Worm (Caenorhabditis elegans) whole organism, young adult: ENCODE results near the gene mtpn-1.

Experiments used
- B0035.1 ChIP-seq: sonication (generic microtip); optimal IDR thresholded peaks from 2 replicates; lab custom pipeline; 2016; ENCODE audit warnings: missing genetic modification characterization, mild to moderate bottlenecking, missing compliant biosample characterization, missing genotype, missing genetic modification reagents
- F10E7.11 ChIP-seq: sonication (generic microtip); optimal IDR thresholded peaks from 2 replicates; lab custom pipeline; 2017; ENCODE audit warnings: mild to moderate bottlenecking, missing genetic modification characterization, moderate library complexity, missing compliant biosample characterization
- F49E8.2 ChIP-seq: sonication (generic microtip); optimal IDR thresholded peaks from 3 replicates; lab custom pipeline; 2017; ENCODE audit warnings: missing genetic modification characterization, mild to moderate bottlenecking, missing compliant biosample characterization, antibody characterized with exemption, moderate library complexity; ENCODE audit not compliant: insufficient read depth
- F52B5.7 ChIP-seq: sonication (generic microtip); optimal IDR thresholded peaks from 2 replicates; lab custom pipeline; 2016; ENCODE audit warnings: mild to moderate bottlenecking, missing genetic modification characterization, missing compliant biosample characterization
- K12H6.12 ChIP-seq: fragments of 200-800 bp; sonication (Bioruptor generic); optimal IDR thresholded peaks from 2 replicates; lab custom pipeline; 2018; ENCODE audit warnings: mild to moderate bottlenecking, missing genetic modification characterization, missing compliant biosample characterization
- T07F8.4 ChIP-seq: sonication (generic microtip); optimal IDR thresholded peaks from 2 replicates; lab custom pipeline; 2016; ENCODE audit warnings: mild to moderate bottlenecking, missing genetic modification characterization, moderate library complexity, missing compliant biosample characterization
- Y53G8AR.9 ChIP-seq: fragments of 200-800 bp; sonication (Bioruptor generic); conservative IDR thresholded peaks from 2 replicates; pipeline ENCODE4 v1.3.6; 2022; ENCODE audit warnings: missing genetic modification reagents, missing genetic modification characterization, missing compliant biosample characterization
- Y56A3A.18 ChIP-seq: fragments of 200-800 bp; sonication (Bioruptor generic); IDR thresholded peaks from 2 replicates; pipeline ENCODE4 v1.3.6; 2022; ENCODE audit warnings: missing genetic modification reagents, missing genetic modification characterization, missing compliant biosample characterization
- ZK185.1 ChIP-seq: sonication (generic microtip); optimal IDR thresholded peaks from 2 replicates; lab custom pipeline; 2016; ENCODE audit warnings: mild to moderate bottlenecking, missing genetic modification characterization, missing compliant biosample characterization; ENCODE audit not compliant: poor library complexity, severe bottlenecking
- akir-1 ChIP-seq: fragments of 200-800 bp; sonication (Bioruptor generic); optimal IDR thresholded peaks from 2 replicates; lab custom pipeline; 2018; ENCODE audit warnings: mild to moderate bottlenecking, missing genetic modification characterization, moderate library complexity, missing compliant biosample characterization
- ama-1 ChIP-seq, 3 experiments: fragments of 150-350 bp in 1 of 3; sonication (generic microtip) in 2 of 3; optimal IDR thresholded peaks; 2 replicates each; lab custom pipeline; 2014 to 2018; ENCODE audit warnings: missing biosample characterization in 2 of 3, missing genetic modification characterization in 2 of 3, missing genetic modification reagents in 2 of 3
- attf-5 ChIP-seq: fragments of 200-800 bp; sonication (Bioruptor generic); optimal IDR thresholded peaks from 2 replicates; lab custom pipeline; 2018; ENCODE audit warnings: mild to moderate bottlenecking, missing genetic modification characterization, missing compliant biosample characterization
- attf-6 ChIP-seq: fragments of 200-800 bp; sonication (Bioruptor generic); IDR thresholded peaks from 2 replicates; pipeline ENCODE4 v1.3.6; 2022; ENCODE audit warnings: missing genetic modification reagents, missing genetic modification characterization, missing compliant biosample characterization
- bed-2 ChIP-seq: fragments of 200-800 bp; sonication (Bioruptor generic); IDR thresholded peaks from 2 replicates; pipeline ENCODE4 v1.3.6; 2022; ENCODE audit warnings: missing genetic modification reagents, missing genetic modification characterization, missing compliant biosample characterization
- ccch-3 ChIP-seq: fragments of 200-800 bp; sonication (Bioruptor generic); optimal IDR thresholded peaks from 2 replicates; lab custom pipeline; 2018; ENCODE audit warnings: mild to moderate bottlenecking, missing genetic modification characterization, missing compliant biosample characterization
- ceh-40 ChIP-seq: fragments of 200-800 bp; sonication (Bioruptor generic); IDR thresholded peaks from 2 replicates; pipeline ENCODE4 v1.3.6; 2022; ENCODE audit warnings: missing genetic modification characterization, missing compliant biosample characterization
- dpff-1 ChIP-seq: sonication (generic microtip); optimal IDR thresholded peaks from 2 replicates; lab custom pipeline; 2017; ENCODE audit warnings: mild to moderate bottlenecking, missing genetic modification characterization, missing compliant biosample characterization
- dpl-1 ChIP-seq: fragments of 150-350 bp; optimal IDR thresholded peaks from 2 replicates; lab custom pipeline; 2014; ENCODE audit warnings: missing biosample characterization, missing genetic modification reagents, missing genetic modification characterization
- ets-4 ChIP-seq: fragments of 200-800 bp; sonication (Bioruptor generic); optimal IDR thresholded peaks from 2 replicates; lab custom pipeline; 2018; ENCODE audit warnings: mild to moderate bottlenecking, missing genetic modification characterization, missing compliant biosample characterization
- hlh-26 ChIP-seq: fragments of 200-800 bp; sonication (Bioruptor generic); conservative IDR thresholded peaks from 2 replicates; pipeline ENCODE4 v1.3.6; 2022; ENCODE audit warnings: missing genetic modification reagents, missing genetic modification characterization, missing compliant biosample characterization
- hmg-1.2 ChIP-seq: fragments of 200-800 bp; sonication (Bioruptor generic); IDR thresholded peaks from 2 replicates; pipeline ENCODE4 v1.3.6; 2022; ENCODE audit warnings: missing genetic modification reagents, missing genetic modification characterization, missing compliant biosample characterization
- hrde-1 ChIP-seq: sonication (generic microtip); optimal IDR thresholded peaks from 2 replicates; lab custom pipeline; 2016; ENCODE audit warnings: missing genetic modification characterization, mild to moderate bottlenecking, missing compliant biosample characterization, moderate library complexity, missing genotype, missing genetic modification reagents, borderline replicate concordance
- hsf-1 ChIP-seq: fragments of 200-800 bp; sonication (Bioruptor generic); IDR thresholded peaks from 2 replicates; pipeline ENCODE4 v1.3.6; 2022; ENCODE audit warnings: missing genetic modification reagents, missing genetic modification characterization, missing compliant biosample characterization
- lin-26 ChIP-seq: fragments of 200-800 bp; sonication (Bioruptor generic); IDR thresholded peaks from 2 replicates; pipeline ENCODE4 v1.3.6; 2022; ENCODE audit warnings: missing genetic modification reagents, missing genetic modification characterization, missing compliant biosample characterization
- lin-35 ChIP-seq, 3 experiments: fragments of 150-350 bp in 2 of 3; sonication (generic microtip) in 1 of 3; optimal IDR thresholded peaks; 2 replicates each; lab custom pipeline; 2014 to 2018; ENCODE audit warnings: missing biosample characterization in 3 of 3, missing genetic modification characterization in 3 of 3, missing genetic modification reagents in 3 of 3
- lin-40 ChIP-seq: sonication (generic microtip); optimal IDR thresholded peaks from 2 replicates; lab custom pipeline; 2016; ENCODE audit warnings: missing genetic modification characterization, mild to moderate bottlenecking, missing compliant biosample characterization, missing genotype, missing genetic modification reagents
- lin-54 ChIP-seq: fragments of 200-800 bp; sonication (Bioruptor generic); optimal IDR thresholded peaks from 2 replicates; lab custom pipeline; 2018; ENCODE audit warnings: mild to moderate bottlenecking, missing genetic modification characterization, missing compliant biosample characterization
- nfya-1 ChIP-seq: sonication (generic microtip); optimal IDR thresholded peaks from 2 replicates; lab custom pipeline; 2017; ENCODE audit warnings: antibody characterized with exemption, missing compliant biosample characterization, missing genetic modification characterization, borderline replicate concordance; ENCODE audit not compliant: insufficient read depth
- nfya-2 ChIP-seq: fragments of 200-800 bp; sonication (Bioruptor generic); IDR thresholded peaks from 2 replicates; pipeline ENCODE4 v1.3.6; 2022; ENCODE audit warnings: missing genetic modification reagents, missing genetic modification characterization, missing compliant biosample characterization
- rec-8 ChIP-seq, 2 experiments: sonication (generic microtip); optimal IDR thresholded peaks; 2 replicates each; lab custom pipeline; 2016; ENCODE audit warnings: mild to moderate bottlenecking in 2 of 2, missing genetic modification characterization in 2 of 2, missing genetic modification reagents in 2 of 2, missing genotype in 2 of 2, missing biosample characterization in 1 of 2, missing compliant biosample characterization in 1 of 2, moderate library complexity in 1 of 2
- rpc-1 ChIP-seq, 2 experiments: fragments of 150-350 bp in 1 of 2; sonication (generic microtip) in 1 of 2; optimal IDR thresholded peaks; 2 replicates each; lab custom pipeline; 2014 to 2018; ENCODE audit warnings: missing biosample characterization in 1 of 2, missing genetic modification characterization in 1 of 2, missing genetic modification reagents in 1 of 2, missing genotype in 1 of 2
- tbp1 ChIP-seq: fragments of 200-800 bp; sonication (Bioruptor generic); optimal IDR thresholded peaks from 2 replicates; lab custom pipeline; 2018; ENCODE audit warnings: mild to moderate bottlenecking, missing genetic modification characterization, missing compliant biosample characterization
- tlf-1 ChIP-seq: fragments of 200-800 bp; sonication (Bioruptor generic); optimal IDR thresholded peaks from 2 replicates; lab custom pipeline; 2018; ENCODE audit warnings: mild to moderate bottlenecking, missing genetic modification characterization, missing compliant biosample characterization
- unc-130 ChIP-seq: sonication (generic microtip); optimal IDR thresholded peaks from 2 replicates; lab custom pipeline; 2016; ENCODE audit warnings: missing genetic modification reagents, missing genetic modification characterization, missing compliant biosample characterization
- unc-62 ChIP-seq: fragments of 150-350 bp; optimal IDR thresholded peaks from 2 replicates; lab custom pipeline; 2014; ENCODE audit warnings: missing biosample characterization, missing genetic modification reagents, missing genetic modification characterization
- ztf-18 ChIP-seq: sonication (generic microtip); optimal IDR thresholded peaks from 2 replicates; lab custom pipeline; 2016; ENCODE audit warnings: missing genotype, mild to moderate bottlenecking, missing genetic modification characterization, missing compliant biosample characterization
- ztf-26 ChIP-seq: sonication (generic microtip); optimal IDR thresholded peaks from 2 replicates; lab custom pipeline; 2017; ENCODE audit warnings: missing genetic modification characterization, missing compliant biosample characterization
- ztf-28 ChIP-seq: fragments of 200-800 bp; sonication (Bioruptor generic); IDR thresholded peaks from 2 replicates; pipeline ENCODE4 v1.3.6; 2022; ENCODE audit warnings: missing genetic modification reagents, missing genetic modification characterization, missing compliant biosample characterization
- ztf-6 ChIP-seq: fragments of 200-800 bp; sonication (Bioruptor generic); IDR thresholded peaks from 2 replicates; pipeline ENCODE4 v1.3.6; 2022; ENCODE audit warnings: missing genetic modification reagents, missing genetic modification characterization, missing compliant biosample characterization

The mtpn-1 gene

ce11 chrX:2375300-2376035 is 31.8 kb upstream of the mtpn-1 start, which contains the start of gene F47G3.3 (continued):
- TF ChIP-seq unc-130 (GFP tag; lab: Kevin White, UChicago) (no peak), lin-40 (no peak)
- TF ChIP-seq, all 124 proteins: peak for 0

ce11 chrX:2380818-2381217 is 26.4 kb upstream of the mtpn-1 start:
- no peak for TF ChIP-seq F10E7.11
- TF ChIP-seq T07F8.4 (tag; lab: Kevin White, UChicago): no peak
- TF ChIP-seq akir-1 (GFP tag; lab: Kevin White, UChicago): no peak
- no peak for TF ChIP-seq ceh-40 (GFP tag; lab: Robert Waterston, UW)
- TF ChIP-seq lin-26: no peak
- no peak for TF ChIP-seq nfya-1 (tag; lab: Kevin White, UChicago)
- no peak for TF ChIP-seq ets-4 (GFP tag; lab: Kevin White, UChicago)
- TF ChIP-seq ztf-6 (GFP tag; lab: Robert Waterston, UW): no peak
- no peak for TF ChIP-seq dpff-1 (tag; lab: Kevin White, UChicago)
- no peak for TF ChIP-seq ccch-3 (GFP tag; lab: Kevin White, UChicago)
- no peak for TF ChIP-seq bed-2 (GFP tag; lab: Robert Waterston, UW)
- no peak for TF ChIP-seq rpc-1 (optimal IDR thresholded peaks at IDR 0.05; lab: Kevin White, UChicago)
- TF ChIP-seq rpc-1 (tag; optimal IDR thresholded peaks at IDR 0.05; lab: Kevin White, UChicago): no peak
- no peak for TF ChIP-seq rec-8 (tag; optimal IDR thresholded peaks at IDR 0.05; lab: Kevin White, UChicago)
- no peak for TF ChIP-seq hrde-1
- no peak for TF ChIP-seq F49E8.2 (tag; lab: Kevin White, UChicago)
- TF ChIP-seq ama-1 (optimal IDR thresholded peaks at IDR 0.05; lab: Kevin White, UChicago): no peak
- no peak for TF ChIP-seq ama-1 (GFP tag; optimal IDR thresholded peaks at IDR 0.05; lab: Kevin White, UChicago)
- TF ChIP-seq lin-54 (GFP tag; lab: Kevin White, UChicago): no peak
- TF ChIP-seq Y56A3A.18: no peak

- TF ChIP-seq F52B5.7 (tag; lab: Kevin White, UChicago) (no peak), Y53G8AR.9 (GFP tag; lab: Robert Waterston, UW) (no peak), dpl-1 (GFP tag; lab: Kevin White, UChicago) (no peak)
Observed at ce11 chrX:2381282-2381681, 26.0 kb upstream of the mtpn-1 start, which contains the start of gene F47G3.4. Gene F47G3.4, plus strand, starts transcription at chrX:2381582.

ce11 chrX:2382227-2382626 is 25.0 kb upstream of the mtpn-1 start:
- TF ChIP-seq hlh-26 (GFP tag; lab: Robert Waterston, UW) (no peak), attf-6 (GFP tag; lab: Robert Waterston, UW) (no peak), B0035.1 (tag; lab: Kevin White, UChicago) (no peak), ztf-26 (tag; lab: Kevin White, UChicago) (peak; percentile 32), ztf-28 (GFP tag; lab: Robert Waterston, UW) (no peak), rec-8 (tag; optimal IDR thresholded peaks at IDR 0.05; lab: Kevin White, UChicago) (no peak), hsf-1 (GFP tag; lab: Robert Waterston, UW) (no peak), unc-62 (GFP tag; lab: Kevin White, UChicago) (no peak), ZK185.1 (peak; percentile 29), nfya-2 (GFP tag; lab: Robert Waterston, UW) (no peak), tlf-1 (GFP tag; lab: Kevin White, UChicago) (no peak), tbp1 (peak; percentile 2), unc-130 (GFP tag; lab: Kevin White, UChicago) (no peak), hmg-1.2 (GFP tag; lab: Robert Waterston, UW) (peak; percentile 33), K12H6.12 (peak; percentile 3), attf-5 (GFP tag; lab: Kevin White, UChicago) (peak; percentile 1), lin-35 (GFP tag; optimal IDR thresholded peaks at IDR 0.05; lab: Kevin White, UChicago) (peak in 1 of 3 experiments; percentile 27), ztf-18 (tag; lab: Kevin White, UChicago) (peak; percentile 91), lin-40 (peak; percentile 54), Y56A3A.18 (0 out of 2 replicates have a peak, but pooled peaks have one; percentile 13)
